Worm (Caenorhabditis elegans) whole organism, young adult: Measurements from ENCODE around the gene C47E8.4.

Experiments
- B0019.2 ChIP-seq: fragments of 200-800 bp; sonication (Bioruptor generic); conservative IDR thresholded peaks from 2 replicates; pipeline ENCODE4 v1.3.6; 2022; ENCODE audit warnings: missing genetic modification reagents, missing genetic modification characterization, missing compliant biosample characterization
- B0261.1 ChIP-seq: sonication (generic microtip); optimal IDR thresholded peaks from 2 replicates; lab custom pipeline; 2016; ENCODE audit warnings: mild to moderate bottlenecking, missing genetic modification characterization, moderate library complexity, missing compliant biosample characterization
- F10E7.11 ChIP-seq: sonication (generic microtip); optimal IDR thresholded peaks from 2 replicates; lab custom pipeline; 2017; ENCODE audit warnings: mild to moderate bottlenecking, missing genetic modification characterization, moderate library complexity, missing compliant biosample characterization
- F23B12.7 ChIP-seq: sonication (generic microtip); optimal IDR thresholded peaks from 2 replicates; lab custom pipeline; 2017; ENCODE audit warnings: missing genetic modification characterization, mild to moderate bottlenecking, missing compliant biosample characterization, antibody characterized with exemption, moderate library complexity; ENCODE audit not compliant: insufficient read depth
- F33H1.4 ChIP-seq: fragments of 200-800 bp; sonication (Bioruptor generic); IDR thresholded peaks from 2 replicates; pipeline ENCODE4 v1.3.6; 2022; ENCODE audit warnings: missing genetic modification reagents, missing genetic modification characterization, missing compliant biosample characterization
- F52B5.7 ChIP-seq: sonication (generic microtip); optimal IDR thresholded peaks from 2 replicates; lab custom pipeline; 2016; ENCODE audit warnings: mild to moderate bottlenecking, missing genetic modification characterization, missing compliant biosample characterization
- F57A8.1 ChIP-seq: fragments of 200-800 bp; sonication (Bioruptor generic); optimal IDR thresholded peaks from 2 replicates; lab custom pipeline; 2018; ENCODE audit warnings: mild to moderate bottlenecking, missing genetic modification characterization, moderate library complexity, missing compliant biosample characterization
- F57C9.4 ChIP-seq: sonication (generic microtip); optimal IDR thresholded peaks from 2 replicates; lab custom pipeline; 2017; ENCODE audit warnings: mild to moderate bottlenecking, missing genetic modification characterization, missing compliant biosample characterization
- K12H6.12 ChIP-seq: fragments of 200-800 bp; sonication (Bioruptor generic); optimal IDR thresholded peaks from 2 replicates; lab custom pipeline; 2018; ENCODE audit warnings: mild to moderate bottlenecking, missing genetic modification characterization, missing compliant biosample characterization
- T07F8.4 ChIP-seq: sonication (generic microtip); optimal IDR thresholded peaks from 2 replicates; lab custom pipeline; 2016; ENCODE audit warnings: mild to moderate bottlenecking, missing genetic modification characterization, moderate library complexity, missing compliant biosample characterization
- Y79H2A.3 ChIP-seq: fragments of 200-800 bp; sonication (Bioruptor generic); conservative IDR thresholded peaks from 2 replicates; pipeline ENCODE4 v1.3.6; 2022; ENCODE audit warnings: missing genetic modification reagents, missing genetic modification characterization, missing compliant biosample characterization
- Y95B8A.8 ChIP-seq: fragments of 200-800 bp; sonication (Bioruptor generic); IDR thresholded peaks from 2 replicates; pipeline ENCODE4 v1.3.6; 2022; ENCODE audit warnings: missing genetic modification reagents, missing genetic modification characterization, missing compliant biosample characterization
- ZK185.1 ChIP-seq: sonication (generic microtip); optimal IDR thresholded peaks from 2 replicates; lab custom pipeline; 2016; ENCODE audit warnings: mild to moderate bottlenecking, missing genetic modification characterization, missing compliant biosample characterization; ENCODE audit not compliant: poor library complexity, severe bottlenecking
- aptf-3 ChIP-seq: fragments of 200-800 bp; sonication (Bioruptor generic); IDR thresholded peaks from 2 replicates; pipeline ENCODE4 v1.3.6; 2022; ENCODE audit warnings: missing genetic modification characterization, missing compliant biosample characterization
- cebp-1 ChIP-seq, 2 experiments: fragments of 200-800 bp in 1 of 2; sonication (Bioruptor generic) in 1 of 2; sonication (generic microtip) in 1 of 2; IDR thresholded peaks in 1 of 2; optimal IDR thresholded peaks in 1 of 2; 2 replicates each; pipeline versions ENCODE4 v1.3.6 to Lab custom; 2017 to 2022; ENCODE audit warnings: missing compliant biosample characterization in 2 of 2, missing genetic modification characterization in 2 of 2, mild to moderate bottlenecking in 1 of 2, missing genetic modification reagents in 1 of 2, moderate library complexity in 1 of 2
- ceh-100 ChIP-seq: fragments of 200-800 bp; sonication (Bioruptor generic); IDR thresholded peaks from 2 replicates; pipeline ENCODE4 v1.3.6; 2022; ENCODE audit warnings: missing genetic modification reagents, missing genetic modification characterization, missing compliant biosample characterization
- ceh-27 ChIP-seq: fragments of 200-800 bp; sonication (Bioruptor generic); optimal IDR thresholded peaks from 2 replicates; lab custom pipeline; 2018; ENCODE audit warnings: mild to moderate bottlenecking, missing genetic modification characterization, moderate library complexity, missing compliant biosample characterization
- ceh-40 ChIP-seq: fragments of 200-800 bp; sonication (Bioruptor generic); IDR thresholded peaks from 2 replicates; pipeline ENCODE4 v1.3.6; 2022; ENCODE audit warnings: missing genetic modification characterization, missing compliant biosample characterization
- chd-7 ChIP-seq: sonication (generic microtip); optimal IDR thresholded peaks from 2 replicates; lab custom pipeline; 2016; ENCODE audit warnings: mild to moderate bottlenecking, missing genetic modification characterization, moderate library complexity, missing compliant biosample characterization
- dox-1 ChIP-seq: fragments of 200-800 bp; sonication (Bioruptor generic); IDR thresholded peaks from 2 replicates; pipeline ENCODE4 v1.3.6; 2022; ENCODE audit warnings: missing genetic modification reagents, missing genetic modification characterization, missing compliant biosample characterization
- efl-1 ChIP-seq: fragments of 150-350 bp; optimal IDR thresholded peaks from 2 replicates; lab custom pipeline; 2014; ENCODE audit warnings: missing biosample characterization, missing genetic modification reagents, missing genetic modification characterization
- egl-44 ChIP-seq: fragments of 200-800 bp; sonication (Bioruptor generic); IDR thresholded peaks from 2 replicates; pipeline ENCODE4 v1.3.6; 2022; ENCODE audit warnings: missing genetic modification reagents, missing genetic modification characterization, missing compliant biosample characterization
- ekl-4 ChIP-seq: fragments of 200-800 bp; sonication (Bioruptor generic); IDR thresholded peaks from 2 replicates; pipeline ENCODE4 v1.3.6; 2022; ENCODE audit warnings: missing genetic modification reagents, missing genetic modification characterization, missing compliant biosample characterization
- ets-4 ChIP-seq: fragments of 200-800 bp; sonication (Bioruptor generic); optimal IDR thresholded peaks from 2 replicates; lab custom pipeline; 2018; ENCODE audit warnings: mild to moderate bottlenecking, missing genetic modification characterization, missing compliant biosample characterization
- fkh-3 ChIP-seq: sonication (generic microtip); optimal IDR thresholded peaks from 2 replicates; lab custom pipeline; 2016; ENCODE audit warnings: mild to moderate bottlenecking, missing genetic modification characterization, missing compliant biosample characterization
- hmg-1.2 ChIP-seq: fragments of 200-800 bp; sonication (Bioruptor generic); IDR thresholded peaks from 2 replicates; pipeline ENCODE4 v1.3.6; 2022; ENCODE audit warnings: missing genetic modification reagents, missing genetic modification characterization, missing compliant biosample characterization
- let-526 ChIP-seq: fragments of 200-800 bp; sonication (Bioruptor generic); IDR thresholded peaks from 2 replicates; pipeline ENCODE4 v1.3.6; 2022; ENCODE audit warnings: missing genetic modification reagents, missing genetic modification characterization, missing compliant biosample characterization
- let-607 ChIP-seq, 2 experiments: fragments of 200-800 bp in 1 of 2; sonication (Bioruptor generic) in 1 of 2; sonication (generic microtip) in 1 of 2; optimal IDR thresholded peaks; 2 replicates each; lab custom pipeline; 2016 to 2018; ENCODE audit warnings: mild to moderate bottlenecking in 2 of 2, missing compliant biosample characterization in 2 of 2, missing genetic modification characterization in 2 of 2, moderate library complexity in 2 of 2, missing genotype in 1 of 2
- lin-35 ChIP-seq, 3 experiments: fragments of 150-350 bp in 2 of 3; sonication (generic microtip) in 1 of 3; optimal IDR thresholded peaks; 2 replicates each; lab custom pipeline; 2014 to 2018; ENCODE audit warnings: missing biosample characterization in 3 of 3, missing genetic modification characterization in 3 of 3, missing genetic modification reagents in 3 of 3
- lin-54 ChIP-seq: fragments of 200-800 bp; sonication (Bioruptor generic); optimal IDR thresholded peaks from 2 replicates; lab custom pipeline; 2018; ENCODE audit warnings: mild to moderate bottlenecking, missing genetic modification characterization, missing compliant biosample characterization
- lsl-1 ChIP-seq: fragments of 200-800 bp; sonication (Bioruptor generic); optimal IDR thresholded peaks from 2 replicates; lab custom pipeline; 2018; ENCODE audit warnings: mild to moderate bottlenecking, missing genetic modification characterization, moderate library complexity, missing compliant biosample characterization
- madf-6 ChIP-seq: fragments of 200-800 bp; sonication (Bioruptor generic); IDR thresholded peaks from 2 replicates; pipeline ENCODE4 v1.3.6; 2022; ENCODE audit warnings: missing genetic modification reagents, missing genetic modification characterization, missing compliant biosample characterization
- madf-8 ChIP-seq: fragments of 200-800 bp; sonication (Bioruptor generic); conservative IDR thresholded peaks from 2 replicates; pipeline ENCODE4 v1.3.6; 2022; ENCODE audit warnings: missing genetic modification reagents, missing genetic modification characterization, missing compliant biosample characterization
- mes-4 ChIP-seq: sonication (generic microtip); optimal IDR thresholded peaks from 2 replicates; lab custom pipeline; 2016; ENCODE audit warnings: missing genotype, missing genetic modification characterization, missing compliant biosample characterization
- nfyb-1 ChIP-seq: fragments of 200-800 bp; sonication (Bioruptor generic); IDR thresholded peaks from 2 replicates; pipeline ENCODE4 v1.3.6; 2022; ENCODE audit warnings: missing genetic modification reagents, missing genetic modification characterization, missing compliant biosample characterization
- nhr-120 ChIP-seq: fragments of 200-800 bp; sonication (Bioruptor generic); IDR thresholded peaks from 2 replicates; pipeline ENCODE4 v1.3.6; 2022; ENCODE audit warnings: missing genetic modification characterization, missing compliant biosample characterization
- snpc-1.1 ChIP-seq: sonication (generic microtip); optimal IDR thresholded peaks from 2 replicates; lab custom pipeline; 2017; ENCODE audit warnings: missing genetic modification characterization, mild to moderate bottlenecking, missing compliant biosample characterization, antibody characterized with exemption, moderate library complexity, missing genotype, missing genetic modification reagents; ENCODE audit not compliant: insufficient read depth
- snpc-4 ChIP-seq, 5 experiments: fragments of 150-350 bp in 1 of 5; sonication (generic microtip) in 4 of 5; optimal IDR thresholded peaks; 2 replicates each; lab custom pipeline; 2014 to 2018; ENCODE audit warnings: missing genetic modification characterization in 5 of 5, missing biosample characterization in 3 of 5, antibody characterized with exemption in 2 of 5, mild to moderate bottlenecking in 2 of 5, missing compliant biosample characterization in 2 of 5, missing genotype in 2 of 5, moderate library complexity in 2 of 5, missing genetic modification reagents in 1 of 5
- unc-130 ChIP-seq: sonication (generic microtip); optimal IDR thresholded peaks from 2 replicates; lab custom pipeline; 2016; ENCODE audit warnings: missing genetic modification reagents, missing genetic modification characterization, missing compliant biosample characterization
- zim-3 ChIP-seq: sonication (generic microtip); optimal IDR thresholded peaks from 2 replicates; lab custom pipeline; 2017; ENCODE audit warnings: mild to moderate bottlenecking, missing genetic modification characterization, moderate library complexity, missing compliant biosample characterization
- ztf-28 ChIP-seq: fragments of 200-800 bp; sonication (Bioruptor generic); IDR thresholded peaks from 2 replicates; pipeline ENCODE4 v1.3.6; 2022; ENCODE audit warnings: missing genetic modification reagents, missing genetic modification characterization, missing compliant biosample characterization
- ztf-3 ChIP-seq: fragments of 200-800 bp; sonication (Bioruptor generic); optimal IDR thresholded peaks from 2 replicates; lab custom pipeline; 2018; ENCODE audit warnings: mild to moderate bottlenecking, missing genetic modification characterization, missing compliant biosample characterization

Gene C47E8.4

ce11 chrV:14698666-14699065, 13.4 kb upstream of the C47E8.4 start, which contains the start of gene set-5:
TSS of gene set-5 (plus strand) at chrV:14698966.
- TF ChIP-seq ZK185.1, result no peak
- no peak for TF ChIP-seq F57A8.1 (GFP tag; lab: Kevin White, UChicago)
- TF ChIP-seq madf-8 (GFP tag; lab: Robert Waterston, UW), result no peak
- no peak for TF ChIP-seq F57C9.4 (tag; lab: Kevin White, UChicago)
- no peak for TF ChIP-seq F23B12.7
- no peak for TF ChIP-seq cebp-1 (GFP tag; IDR thresholded peaks at IDR 0.05; lab: Robert Waterston, UW)
- no peak for TF ChIP-seq cebp-1 (tag; optimal IDR thresholded peaks at IDR 0.05; lab: Kevin White, UChicago)
- TF ChIP-seq ceh-40 (GFP tag; lab: Robert Waterston, UW), result no peak
- no peak for TF ChIP-seq Y95B8A.8 (GFP tag; lab: Robert Waterston, UW)
- no peak for TF ChIP-seq B0019.2 (GFP tag; lab: Robert Waterston, UW)
- no peak for TF ChIP-seq Y79H2A.3 (GFP tag; lab: Robert Waterston, UW)
- no peak for TF ChIP-seq ceh-100 (GFP tag; lab: Robert Waterston, UW)
- TF ChIP-seq chd-7, result no peak
- TF ChIP-seq nhr-120 (GFP tag; lab: Robert Waterston, UW), result no peak
- TF ChIP-seq ekl-4 (GFP tag; lab: Robert Waterston, UW), result no peak
- no peak for TF ChIP-seq mes-4 (tag; lab: Kevin White, UChicago)

- peak; percentile 91 for TF ChIP-seq lsl-1
- no peak for TF ChIP-seq fkh-3 (tag; lab: Kevin White, UChicago)
- TF ChIP-seq efl-1 (GFP tag; lab: Kevin White, UChicago), result peak; percentile 9
- TF ChIP-seq let-526 (GFP tag; lab: Robert Waterston, UW), result no peak
- no peak for TF ChIP-seq F10E7.11
- TF ChIP-seq lin-35 (GFP tag; optimal IDR thresholded peaks at IDR 0.05; lab: Kevin White, UChicago), result no peak
- no peak for TF ChIP-seq ZK185.1
- peak; percentile 48; the same call in 1 of the 2 replicates for TF ChIP-seq madf-6 (GFP tag; lab: Robert Waterston, UW)
- TF ChIP-seq egl-44 (GFP tag; lab: Robert Waterston, UW), result no peak
- no peak for TF ChIP-seq B0261.1 (tag; lab: Kevin White, UChicago)
- no peak for TF ChIP-seq unc-130 (GFP tag; lab: Kevin White, UChicago)
- no peak for TF ChIP-seq ceh-40 (GFP tag; lab: Robert Waterston, UW)
- TF ChIP-seq ceh-100 (GFP tag; lab: Robert Waterston, UW), result no peak
- TF ChIP-seq snpc-1.1 (tag; lab: Kevin White, UChicago), result peak; percentile 19
- TF ChIP-seq aptf-3 (GFP tag; lab: Robert Waterston, UW), result no peak
- peak; percentile 40; the same call in 1 of the 2 replicates for TF ChIP-seq F33H1.4 (GFP tag; lab: Robert Waterston, UW)
- TF ChIP-seq ztf-28 (GFP tag; lab: Robert Waterston, UW), result no peak
- TF ChIP-seq ceh-27 (GFP tag; lab: Kevin White, UChicago), result no peak
Measured at ce11 chrV:14698005-14698404, 12.7 kb upstream of the C47E8.4 start.

ce11 chrV:14696604-14697307, 11.5 kb upstream of the C47E8.4 start, which contains the start of gene unc-112:
TSS of gene unc-112 (minus strand) at chrV:14696654.
- TF ChIP-seq nfyb-1 (0 out of 2 replicates have a peak, but pooled peaks have one; percentile 53), ets-4 (GFP tag; lab: Kevin White, UChicago) (peak; percentile 50), egl-44 (GFP tag; lab: Robert Waterston, UW) (0 out of 2 replicates have a peak, but pooled peaks have one; percentile 12), hmg-1.2 (GFP tag; lab: Robert Waterston, UW) (peak; percentile 86), zim-3 (tag; lab: Kevin White, UChicago) (no peak), dox-1 (peak; percentile 90), K12H6.12 (tag; lab: Kevin White, UChicago) (peak; percentile 84), ztf-3 (GFP tag; lab: Kevin White, UChicago) (no peak), let-607 (tag; optimal IDR thresholded peaks at IDR 0.05; lab: Kevin White, UChicago) (peak; percentile 25 to 29), lin-35 (GFP tag; optimal IDR thresholded peaks at IDR 0.05; lab: Kevin White, UChicago) (peak in 1 of 3 experiments; percentile 33), let-526 (GFP tag; lab: Robert Waterston, UW) (0 out of 2 replicates have a peak, but pooled peaks have one; percentile 39), snpc-4 (GFP tag; optimal IDR thresholded peaks at IDR 0.05; lab: Kevin White, UChicago) (peak; percentile 46), snpc-4 (tag; optimal IDR thresholded peaks at IDR 0.05; lab: Kevin White, UChicago) (peak; percentile 31 to 76 (median 56)), T07F8.4 (tag; lab: Kevin White, UChicago) (no peak), lin-54 (GFP tag; lab: Kevin White, UChicago) (peak; percentile 31), ceh-27 (GFP tag; lab: Kevin White, UChicago) (peak; percentile 62), F57A8.1 (GFP tag; lab: Kevin White, UChicago) (no peak), F52B5.7 (tag; lab: Kevin White, UChicago) (no peak)
